Worm (Caenorhabditis elegans) whole organism, midembryonic: ENCODE measurements around the gene Y22D7AL.4.

ENCODE experiments used
- T22C8.4 ChIP-seq: fragments of 200-800 bp; sonication (Bioruptor generic); IDR thresholded peaks from 2 replicates; pipeline ENCODE4 v1.3.6; 2022; ENCODE audit warnings: missing genetic modification characterization, missing compliant biosample characterization
- flt-1 ChIP-seq: fragments of 200-800 bp; sonication (Bioruptor generic); IDR thresholded peaks from 2 replicates; pipeline ENCODE4 v1.3.6; 2022; ENCODE audit warnings: missing genetic modification characterization, missing compliant biosample characterization
- klf-2 ChIP-seq: fragments of 200-800 bp; sonication (Bioruptor generic); conservative IDR thresholded peaks from 2 replicates; pipeline ENCODE4 v1.3.6; 2022; ENCODE audit warnings: missing genetic modification reagents, missing genetic modification characterization, missing compliant biosample characterization

ce11 chrIII:1591681-1592080 lies 34.8 kb upstream of the Y22D7AL.4 start:
- TF ChIP-seq flt-1 (GFP tag; lab: Robert Waterston, UW) (no peak), T22C8.4 (GFP tag; lab: Robert Waterston, UW) (no peak), klf-2 (GFP tag; lab: Robert Waterston, UW) (no peak)
